Worm (Caenorhabditis elegans): ENCODE results near the gene C24G6.8.

The C24G6.8 gene

DNA sequence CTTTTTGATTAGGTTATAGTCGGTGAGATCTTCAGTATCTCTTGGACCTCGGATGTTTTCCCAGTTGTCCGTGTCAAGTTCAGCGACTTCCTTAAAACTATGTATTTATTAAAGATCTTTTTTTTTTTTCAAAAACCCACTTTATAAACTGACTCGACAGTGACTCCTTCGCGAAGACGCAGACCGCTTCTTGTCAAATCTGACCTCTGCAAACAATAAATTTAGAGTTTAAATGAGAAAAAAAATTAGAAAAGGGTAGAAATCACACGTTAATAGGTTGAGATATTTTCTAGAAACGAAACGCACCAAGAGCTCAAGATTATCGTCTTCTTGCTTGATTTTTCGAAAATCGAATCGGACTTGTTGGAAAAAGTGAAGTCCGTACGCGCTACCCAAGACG lies at the start of gene C24G6.8:
TSS of gene C24G6.8 (minus strand) at position 101 of the 400 bp plus-strand sequence.
- TF ChIP-seq unc-62 (GFP tag; optimal IDR thresholded peaks at IDR 0.05), result no peak

DNA sequence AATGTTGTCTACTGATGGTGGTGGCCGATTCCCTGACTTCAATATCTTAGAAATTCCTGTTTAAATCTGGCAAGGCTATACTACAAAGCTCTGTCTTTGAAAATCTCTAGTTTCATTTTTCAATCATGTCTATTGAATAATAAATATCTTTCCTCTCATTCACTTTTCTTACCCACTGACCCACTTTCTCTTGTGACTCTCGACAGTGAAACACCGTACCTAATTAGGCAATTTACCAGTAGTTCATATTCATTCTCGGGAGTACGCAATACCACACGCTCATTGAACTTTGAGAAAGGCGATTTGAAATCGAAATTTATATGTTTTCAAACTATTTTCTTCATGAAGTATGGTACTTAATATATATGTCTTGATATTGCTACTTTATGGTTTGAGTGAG lies 49.2 kb upstream of the C24G6.8 start, which contains the start of gene CD4.11:
TSS of gene CD4.11 (plus strand) at position 301 of the 400 bp plus-strand sequence.
- no peak for TF ChIP-seq unc-62 (GFP tag; optimal IDR thresholded peaks at IDR 0.05)

DNA sequence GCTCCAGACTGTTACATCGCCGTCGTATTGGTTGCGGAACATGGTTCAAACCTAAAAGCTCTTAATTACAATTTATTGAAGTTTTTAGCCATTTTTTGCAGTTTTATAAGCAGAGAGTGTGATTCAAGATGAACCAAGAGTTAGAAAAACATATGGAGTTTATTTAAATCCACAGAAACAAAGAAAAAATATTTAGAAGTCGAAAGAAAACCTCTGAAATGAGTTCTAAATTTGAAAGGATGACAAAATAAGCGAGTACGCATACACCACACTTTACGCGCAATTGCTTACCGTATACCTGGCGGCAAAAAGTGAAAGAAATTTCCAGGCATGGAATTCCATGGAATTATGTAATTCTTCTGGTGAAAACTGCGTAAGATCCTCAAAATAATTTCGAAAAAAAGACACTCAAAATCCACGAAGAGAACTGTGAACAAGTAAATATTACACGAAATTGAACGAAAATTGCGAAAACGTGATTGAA lies 48.7 kb upstream of the C24G6.8 start, which contains the start of gene pas-6:
TSS of gene pas-6 (minus strand) at position 51 of the 484 bp plus-strand sequence.
- no peak for TF ChIP-seq unc-62 (GFP tag; optimal IDR thresholded peaks at IDR 0.05)

DNA sequence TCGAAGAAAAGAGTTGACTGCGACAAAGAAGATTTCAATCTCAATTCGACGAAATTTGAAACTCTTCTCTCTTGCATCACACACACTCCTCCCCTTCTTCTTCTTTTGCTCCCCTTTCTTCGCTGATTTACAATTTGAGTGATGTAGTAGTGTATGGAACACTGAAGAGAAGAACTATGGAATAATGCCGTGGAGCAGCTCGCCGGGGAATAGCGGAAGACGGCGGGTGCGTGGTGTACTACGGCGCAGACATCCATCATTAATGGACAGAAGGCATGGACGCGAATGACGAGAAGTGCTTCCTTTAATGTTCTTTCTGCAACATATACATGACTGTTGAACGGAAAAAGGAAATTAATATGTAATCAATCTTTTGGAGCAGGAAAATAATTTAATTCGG lies 47.2 kb upstream of the C24G6.8 start:
- no peak for TF ChIP-seq unc-62 (GFP tag; optimal IDR thresholded peaks at IDR 0.05)

DNA sequence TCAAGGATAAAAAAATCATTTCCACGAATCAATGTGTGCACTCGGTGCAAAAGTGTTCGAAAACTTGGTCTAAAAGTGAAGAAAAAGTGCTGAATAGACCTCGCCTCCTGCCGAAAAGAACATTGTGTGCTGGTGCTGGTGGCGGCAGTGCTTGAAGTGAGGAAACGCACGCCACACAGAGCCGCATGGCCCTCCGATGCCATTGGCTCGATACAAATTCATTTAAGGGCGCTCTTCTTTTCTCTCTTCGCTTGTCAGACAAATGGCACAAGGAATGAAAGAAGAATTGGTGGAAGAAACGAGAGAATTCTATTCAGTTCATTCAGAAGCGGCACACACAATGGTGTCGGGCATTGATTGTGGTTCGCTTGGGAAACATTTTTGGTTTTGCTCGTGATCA lies 46.6 kb upstream of the C24G6.8 start:
- TF ChIP-seq unc-62 (GFP tag; optimal IDR thresholded peaks at IDR 0.05), result no peak

DNA sequence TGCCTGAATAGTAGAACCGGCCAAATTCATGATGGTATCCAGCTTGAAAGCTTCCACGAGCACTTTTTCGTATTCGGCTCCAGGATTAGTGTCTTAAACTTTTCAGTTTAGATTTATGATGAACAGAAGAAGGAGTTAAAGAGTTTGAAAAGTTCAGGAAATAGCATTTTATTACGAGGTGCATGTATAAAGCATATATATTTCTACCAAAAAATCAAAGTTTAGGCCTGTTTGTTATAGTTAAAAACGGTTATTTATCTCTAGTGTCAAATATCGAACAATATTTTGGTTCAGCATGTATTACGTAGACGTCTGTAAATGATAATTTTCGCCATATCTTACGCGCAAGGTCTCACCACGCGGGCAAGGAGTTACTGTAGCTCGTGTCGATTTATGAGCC lies 45.6 kb upstream of the C24G6.8 start, which contains the start of gene klc-2:
TSS of gene klc-2 (minus strand) at position 101 of the 400 bp plus-strand sequence.
- TF ChIP-seq unc-62 (GFP tag; optimal IDR thresholded peaks at IDR 0.05), result no peak

DNA sequence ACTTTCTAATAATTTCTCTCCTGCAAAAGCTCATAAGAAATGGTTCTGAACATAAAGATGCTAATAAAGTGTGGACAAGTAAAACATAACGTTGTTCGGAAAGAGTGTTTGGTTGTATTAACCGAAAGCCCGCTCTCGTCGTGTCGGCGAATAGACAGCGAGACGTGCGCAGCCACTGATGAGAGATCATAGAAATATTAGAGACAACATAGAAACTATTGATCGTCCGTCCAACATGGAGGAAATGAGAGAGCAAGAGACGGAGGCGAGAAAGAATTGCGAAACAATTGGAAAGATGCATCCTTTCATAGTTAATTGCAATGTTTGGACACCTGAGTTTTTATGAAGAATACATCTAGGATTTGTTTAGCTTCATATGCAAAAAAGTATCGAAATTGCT lies 44.8 kb upstream of the C24G6.8 start:
- no peak for TF ChIP-seq unc-62 (GFP tag; optimal IDR thresholded peaks at IDR 0.05)

DNA sequence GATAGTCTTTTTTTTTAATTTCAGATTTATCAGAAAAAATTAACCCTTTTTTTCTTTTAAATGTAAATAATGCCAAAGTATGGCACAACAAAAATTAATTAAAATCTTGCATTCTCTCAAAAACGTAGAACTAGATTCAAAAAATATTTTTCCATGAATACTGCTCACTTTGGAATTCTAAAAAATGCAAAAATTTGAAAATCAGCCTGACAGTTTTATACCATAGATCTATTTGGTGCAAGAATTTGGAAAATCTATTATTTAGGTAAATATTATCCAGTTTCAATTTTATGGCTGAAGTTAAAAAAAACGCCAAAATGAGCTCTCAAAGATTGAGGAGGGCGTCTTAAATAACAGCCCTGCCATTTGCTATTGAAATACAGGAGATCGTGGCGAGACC lies 44.0 kb upstream of the C24G6.8 start:
- TF ChIP-seq unc-62 (GFP tag; optimal IDR thresholded peaks at IDR 0.05), result no peak

DNA sequence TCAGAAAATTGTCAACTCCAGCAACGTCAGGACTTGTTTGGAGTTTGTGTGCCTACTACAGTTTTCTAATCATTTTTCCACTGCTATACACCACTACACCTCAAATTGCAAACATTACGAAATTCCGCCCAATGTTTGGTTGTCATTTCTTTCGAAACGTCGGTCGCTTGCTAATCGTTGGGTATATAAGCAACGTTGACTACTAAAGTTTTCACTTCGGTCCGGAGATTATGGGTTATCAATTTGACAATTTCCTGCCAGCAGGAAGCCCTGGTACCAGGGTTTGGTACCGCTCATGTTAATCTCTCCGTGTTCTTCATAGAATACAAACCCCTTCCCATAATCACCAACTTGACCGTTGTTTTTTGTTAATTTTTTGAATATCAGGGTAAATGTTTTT lies 40.3 kb upstream of the C24G6.8 start:
- TF ChIP-seq unc-62 (GFP tag; optimal IDR thresholded peaks at IDR 0.05), result no peak

DNA sequence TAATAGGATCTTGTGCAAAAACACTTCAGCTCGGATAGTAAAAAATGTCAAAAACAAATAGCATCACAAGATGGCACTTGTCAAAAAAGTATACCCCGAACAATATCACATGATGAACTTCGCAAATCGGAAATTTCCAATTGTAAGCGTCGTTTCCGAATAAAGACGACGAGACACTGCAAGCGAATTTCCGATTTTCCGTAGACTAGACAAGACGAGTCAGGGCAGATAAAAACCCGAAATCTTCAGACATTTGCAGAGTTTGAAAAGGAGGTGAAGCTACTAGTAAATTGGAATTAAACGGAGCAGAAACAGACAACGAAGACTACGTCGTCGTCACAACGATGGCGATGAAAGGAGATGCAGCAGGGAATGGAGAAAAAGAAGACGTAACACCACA lies 36.0 kb upstream of the C24G6.8 start:
- TF ChIP-seq unc-62 (GFP tag; optimal IDR thresholded peaks at IDR 0.05), result no peak

DNA sequence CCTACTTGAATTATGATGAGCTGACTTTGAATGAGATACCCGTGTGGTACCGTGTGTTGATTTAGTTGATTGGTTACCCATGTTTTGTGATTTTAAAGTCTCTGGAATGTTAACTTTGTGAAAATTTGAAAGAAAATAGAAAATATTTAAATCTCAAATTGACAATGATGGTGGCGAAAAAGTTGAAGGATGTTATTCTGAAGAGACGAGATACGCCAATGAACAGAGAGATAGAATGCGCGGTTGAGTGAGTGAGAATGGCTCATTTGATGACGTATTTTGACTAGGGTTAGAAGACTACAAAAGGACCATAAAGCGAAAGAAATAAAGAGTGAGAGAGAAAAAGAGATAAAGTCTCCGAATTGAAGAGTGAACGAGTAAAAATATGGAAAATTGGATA lies 34.8 kb upstream of the C24G6.8 start, which contains the start of gene glb-6:
TSS of gene glb-6 (minus strand) at position 101 of the 400 bp plus-strand sequence.
- TF ChIP-seq unc-62 (GFP tag; optimal IDR thresholded peaks at IDR 0.05), result no peak

DNA sequence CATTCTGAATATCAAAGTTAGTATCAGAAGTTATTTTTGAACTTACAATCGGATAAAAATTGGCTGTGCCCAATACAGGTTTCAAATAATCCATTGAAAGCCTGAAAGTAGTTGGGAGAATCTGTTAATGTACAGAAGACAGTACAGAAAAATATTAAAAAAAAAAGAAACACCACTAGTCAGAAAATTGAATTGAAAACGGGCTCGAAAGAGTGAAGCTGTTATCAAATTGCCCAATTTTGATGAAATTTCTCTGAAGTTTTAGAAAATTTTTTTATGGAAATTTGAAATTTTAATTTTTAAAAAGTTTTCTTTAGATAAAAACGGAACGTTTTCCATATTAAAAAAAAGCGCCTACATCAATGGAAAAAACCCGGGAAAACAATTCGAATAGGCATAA lies 31.4 kb upstream of the C24G6.8 start, which contains the start of gene C18C4.7:
TSS of gene C18C4.7 (minus strand) at position 101 of the 400 bp plus-strand sequence.
- no peak for TF ChIP-seq unc-62 (GFP tag; optimal IDR thresholded peaks at IDR 0.05)

DNA sequence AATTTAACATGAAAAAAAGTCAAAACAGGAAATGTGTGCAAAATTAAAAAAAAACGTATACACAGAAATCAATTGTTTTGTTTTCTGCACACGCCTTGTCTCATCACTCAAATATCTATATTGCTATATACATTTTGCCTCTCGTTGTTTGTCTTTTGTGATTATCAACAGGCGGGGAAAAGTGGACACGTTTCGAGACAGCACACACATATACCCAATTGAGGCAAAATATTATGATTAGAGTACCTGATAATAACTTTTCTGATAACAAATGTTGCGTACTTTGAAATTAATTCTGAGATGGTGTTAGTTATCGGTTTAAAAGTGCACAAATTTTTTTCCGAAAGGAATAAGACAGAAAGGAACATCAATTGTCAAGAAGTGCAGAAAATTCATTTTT lies 24.2 kb upstream of the C24G6.8 start:
- no peak for TF ChIP-seq unc-62 (GFP tag; optimal IDR thresholded peaks at IDR 0.05)

DNA sequence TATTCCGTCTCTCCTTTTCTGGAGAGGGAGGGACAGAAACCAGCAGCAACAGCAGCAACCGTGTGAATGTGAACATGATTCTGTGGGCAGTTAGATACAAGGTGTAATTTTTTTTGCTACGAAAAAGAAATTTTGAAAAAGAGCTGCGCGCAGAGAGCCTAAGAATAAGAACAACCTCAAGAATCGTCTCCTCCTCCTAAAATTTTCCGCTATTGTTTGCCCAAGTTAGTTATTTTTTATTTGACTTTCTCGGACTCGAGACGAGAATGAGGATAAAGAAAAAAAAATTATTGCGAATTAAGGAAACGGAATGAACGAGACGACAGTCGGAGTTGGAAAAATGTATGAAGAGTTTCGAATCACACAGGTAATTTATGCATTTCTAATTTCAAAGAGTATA lies 22.9 kb upstream of the C24G6.8 start, which contains the start of gene glb-5:
TSS of gene glb-5 (plus strand) at position 301 of the 400 bp plus-strand sequence.
- TF ChIP-seq unc-62 (GFP tag; optimal IDR thresholded peaks at IDR 0.05), result no peak

DNA sequence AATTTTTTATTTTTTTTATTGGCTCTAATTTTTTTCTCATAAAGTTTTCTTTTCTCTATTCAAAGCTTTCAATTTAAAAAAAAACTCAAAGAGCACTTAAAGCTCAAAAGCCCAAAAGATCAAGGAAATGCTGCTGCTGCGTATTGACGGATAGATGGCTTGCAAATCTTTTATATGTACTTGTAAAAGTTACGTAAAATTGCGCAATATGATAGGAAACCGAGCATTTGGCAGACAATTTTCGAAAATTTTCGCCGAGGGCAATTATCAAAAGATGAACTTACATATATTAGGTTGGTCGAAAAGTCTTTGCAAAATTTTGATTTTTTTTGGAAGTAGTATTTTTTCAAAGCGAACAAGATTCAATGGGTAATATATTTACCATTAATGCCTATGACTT lies 12.8 kb upstream of the C24G6.8 start:
- no peak for TF ChIP-seq unc-62 (GFP tag; optimal IDR thresholded peaks at IDR 0.05)

DNA sequence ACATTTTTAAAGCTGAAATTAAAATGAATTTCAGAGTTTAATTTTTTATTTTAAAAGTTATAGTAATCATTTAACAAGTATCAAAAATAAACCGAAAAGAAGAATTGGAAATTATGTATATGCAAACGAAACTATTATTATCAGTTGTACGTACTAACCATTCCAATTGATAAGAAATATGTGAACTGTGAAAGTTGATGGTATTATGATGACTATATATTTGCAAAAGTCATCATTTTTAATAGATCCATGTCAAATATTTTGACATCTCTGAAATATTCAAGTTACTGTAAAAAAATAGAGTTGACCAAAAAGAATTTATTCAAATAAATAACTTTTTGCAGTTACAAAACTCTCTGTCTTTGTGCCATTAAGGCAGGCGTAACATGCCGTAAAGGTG lies 12.4 kb upstream of the C24G6.8 start, which contains the start of gene ugt-48:
TSS of gene ugt-48 (minus strand) at position 12 of the 400 bp plus-strand sequence.
- no peak for TF ChIP-seq unc-62 (GFP tag; optimal IDR thresholded peaks at IDR 0.05)

DNA sequence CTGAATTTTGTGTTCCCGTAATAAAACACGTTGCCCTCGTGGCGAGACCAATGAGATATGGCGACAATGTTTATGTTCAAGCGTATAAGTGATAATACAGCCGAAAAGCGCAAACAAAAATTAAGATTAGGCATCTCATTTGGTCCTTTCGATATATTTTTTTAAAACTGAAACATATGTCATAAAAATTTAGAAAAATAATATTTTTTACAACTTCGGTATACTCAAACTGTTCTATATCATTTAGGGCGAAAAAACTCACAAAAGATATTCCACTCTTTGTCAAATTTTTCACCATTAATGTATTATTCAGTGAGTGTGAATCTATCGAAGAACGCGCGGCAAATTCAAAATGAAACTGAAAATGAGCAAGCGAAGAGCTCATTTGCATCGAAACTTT lies 2.8 kb upstream of the C24G6.8 start, which contains the start of gene cft-1:
TSS of gene cft-1 (plus strand) at position 301 of the 400 bp plus-strand sequence.
- TF ChIP-seq unc-62 (GFP tag; optimal IDR thresholded peaks at IDR 0.05), result no peak
